Fruit fly (Drosophila melanogaster) whole organism, adult: ENCODE data around the gene CG13601.

Source experiments
- CG11617 ChIP-seq: fragments of 200-800 bp; sonication (Bioruptor generic); optimal IDR thresholded peaks from 2 replicates; lab custom pipeline; 2017; ENCODE audit warnings: mild to moderate bottlenecking, missing biosample characterization, missing genetic modification reagents, missing genetic modification characterization
- CG12768 ChIP-seq: fragments of 200-800 bp; sonication (Bioruptor generic); optimal IDR thresholded peaks from 2 replicates; lab custom pipeline; 2017; ENCODE audit warnings: missing biosample characterization, missing genetic modification characterization, mild to moderate bottlenecking, moderate library complexity, missing genetic modification reagents
- CG14711 ChIP-seq: fragments of 200-800 bp; sonication (Bioruptor generic); optimal IDR thresholded peaks from 2 replicates; lab custom pipeline; 2018; ENCODE audit warnings: missing biosample characterization, mild to moderate bottlenecking, missing genetic modification characterization, moderate library complexity
- CG1620 ChIP-seq: fragments of 200-800 bp; sonication (Bioruptor generic); optimal IDR thresholded peaks from 2 replicates; lab custom pipeline; 2016; ENCODE audit warnings: missing biosample characterization, missing genetic modification characterization
- CG33017 ChIP-seq: fragments of 200-800 bp; sonication (Bioruptor generic); optimal IDR thresholded peaks from 2 replicates; lab custom pipeline; 2018; ENCODE audit warnings: missing biosample characterization, mild to moderate bottlenecking, missing genetic modification characterization, moderate library complexity
- CG5204 ChIP-seq: fragments of 200-800 bp; sonication (Bioruptor generic); optimal IDR thresholded peaks from 2 replicates; lab custom pipeline; 2016; ENCODE audit warnings: missing biosample characterization, missing genetic modification characterization
- CG7045 ChIP-seq: fragments of 200-800 bp; sonication (Bioruptor generic); optimal IDR thresholded peaks from 2 replicates; lab custom pipeline; 2017; ENCODE audit warnings: missing biosample characterization, mild to moderate bottlenecking, missing genetic modification characterization
- CG7101 ChIP-seq: fragments of 200-800 bp; sonication (Bioruptor generic); optimal IDR thresholded peaks from 2 replicates; lab custom pipeline; 2018; ENCODE audit warnings: missing biosample characterization, mild to moderate bottlenecking, missing genetic modification characterization, moderate library complexity
- Clk ChIP-seq: fragments of 200-800 bp; sonication (Bioruptor generic); optimal IDR thresholded peaks from 2 replicates; lab custom pipeline; 2017; ENCODE audit warnings: missing biosample characterization, missing genetic modification characterization
- Crg-1 ChIP-seq: fragments of 200-800 bp; sonication (Bioruptor generic); optimal IDR thresholded peaks from 2 replicates; lab custom pipeline; 2016; ENCODE audit warnings: missing biosample characterization, missing genetic modification characterization
- Hr96 ChIP-seq: fragments of 200-800 bp; sonication (Bioruptor generic); optimal IDR thresholded peaks from 2 replicates; lab custom pipeline; 2016; ENCODE audit warnings: missing biosample characterization, missing genetic modification characterization
- Mnt ChIP-seq: fragments of 200-800 bp; sonication (Bioruptor generic); optimal IDR thresholded peaks from 2 replicates; lab custom pipeline; 2016; ENCODE audit warnings: missing biosample characterization, mild to moderate bottlenecking, missing genetic modification characterization
- bab1 ChIP-seq: fragments of 200-800 bp; sonication (Bioruptor generic); optimal IDR thresholded peaks from 3 replicates; lab custom pipeline; 2019; ENCODE audit warnings: missing biosample characterization, mild to moderate bottlenecking, missing genetic modification characterization, moderate library complexity
- cic ChIP-seq: fragments of 200-800 bp; sonication (Bioruptor generic); optimal IDR thresholded peaks from 2 replicates; lab custom pipeline; 2017; ENCODE audit warnings: missing biosample characterization, mild to moderate bottlenecking, missing genetic modification characterization, moderate library complexity
- cnc ChIP-seq, 2 experiments: fragments of >200 bp; optimal IDR thresholded peaks; 2 replicates each; lab custom pipeline; 2017
- kay ChIP-seq: fragments of 200-800 bp; sonication (Bioruptor generic); peaks from one replicate; lab custom pipeline; 2016; ENCODE audit warnings: missing biosample characterization, missing genetic modification characterization, borderline replicate concordance
- ovo ChIP-seq: fragments of 200-800 bp; sonication (Bioruptor generic); optimal IDR thresholded peaks from 2 replicates; lab custom pipeline; 2016; ENCODE audit warnings: missing biosample characterization, missing genetic modification characterization
- pad ChIP-seq: fragments of 200-800 bp; sonication (Bioruptor generic); optimal IDR thresholded peaks from 3 replicates; lab custom pipeline; 2017; ENCODE audit warnings: missing biosample characterization, missing genetic modification characterization, mild to moderate bottlenecking, moderate library complexity, missing genetic modification reagents
- tj ChIP-seq: fragments of 200-800 bp; sonication (Bioruptor generic); optimal IDR thresholded peaks from 3 replicates; lab custom pipeline; 2017; ENCODE audit warnings: missing biosample characterization, mild to moderate bottlenecking, missing genetic modification characterization, moderate library complexity
- toe ChIP-seq: fragments of 200-800 bp; sonication (Bioruptor generic); optimal IDR thresholded peaks from 2 replicates; lab custom pipeline; 2016; ENCODE audit warnings: missing biosample characterization, missing genetic modification characterization

CG13601 gene

DNA sequence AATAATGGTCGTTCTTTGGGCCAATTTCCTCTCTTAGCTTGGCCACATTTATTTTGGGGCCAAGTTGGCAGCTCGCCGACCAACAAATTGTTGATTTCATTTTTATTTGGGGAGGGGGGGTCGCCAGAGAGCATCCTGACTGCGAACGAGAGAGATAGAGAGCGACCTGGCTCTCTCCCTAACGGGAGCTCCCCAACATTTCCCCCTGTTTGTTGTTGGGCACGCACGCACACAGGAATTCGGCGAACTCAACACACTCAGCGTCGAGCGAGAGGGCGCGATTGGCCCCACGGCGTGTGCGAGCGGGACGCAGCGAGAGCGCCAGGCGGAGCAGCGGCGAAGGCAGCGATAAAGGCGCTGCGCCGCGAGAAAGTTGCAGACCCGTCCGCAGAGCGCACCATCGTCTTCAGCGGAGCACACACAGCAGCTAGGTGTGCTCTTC lies 35.4 kb upstream of the CG13601 start, which contains the start of gene CG31140:
Gene CG31140 (plus strand): TSS at position 400 of the 442 bp plus-strand sequence.
- TF ChIP-seq CG14711 (tag; lab: Kevin White, UChicago) (no peak), pad (GFP tag; lab: Kevin White, UChicago) (peak; percentile 71), Crg-1 (GFP tag; lab: Kevin White, UChicago) (no peak), cic (GFP tag; lab: Kevin White, UChicago) (no peak), Clk (GFP tag; lab: Kevin White, UChicago) (no peak), bab1 (GFP tag; lab: Kevin White, UChicago) (no peak), CG1620 (GFP tag; lab: Kevin White, UChicago) (no peak), ovo (GFP tag; lab: Kevin White, UChicago) (no peak), kay (GFP tag; lab: Kevin White, UChicago) (no peak), CG11617 (no peak), CG7101 (tag; lab: Kevin White, UChicago) (no peak), Mnt (no peak), toe (GFP tag; lab: Kevin White, UChicago) (no peak), CG12768 (GFP tag; lab: Kevin White, UChicago) (no peak), CG5204 (GFP tag; lab: Kevin White, UChicago) (no peak), Hr96 (GFP tag; lab: Kevin White, UChicago) (peak; percentile 9), cnc (optimal IDR thresholded peaks at IDR 0.05; lab: Kevin White, UChicago) (no peak), CG7045 (GFP tag; lab: Kevin White, UChicago) (peak; percentile 20)

DNA sequence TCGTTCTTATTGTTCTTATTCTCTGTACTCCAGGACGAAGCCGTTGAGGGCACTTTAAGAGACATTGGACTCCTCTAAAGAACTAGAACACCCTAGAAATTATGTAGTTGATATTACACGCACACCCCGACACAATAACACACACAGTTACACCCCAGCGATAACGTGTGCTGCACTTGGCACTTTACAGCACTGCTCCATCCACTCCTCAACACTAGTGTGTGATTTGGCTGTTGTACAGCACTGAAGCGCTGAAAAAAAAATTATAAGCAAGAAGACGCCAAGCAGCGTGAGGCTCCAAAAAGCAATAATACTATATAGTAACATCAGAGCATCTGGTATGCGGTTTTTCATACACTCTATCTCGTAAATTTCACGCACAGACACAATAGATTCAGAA lies 33.4 kb upstream of the CG13601 start:
- TF ChIP-seq Hr96 (GFP tag; lab: Kevin White, UChicago) (no peak), CG5204 (GFP tag; lab: Kevin White, UChicago) (no peak)

DNA sequence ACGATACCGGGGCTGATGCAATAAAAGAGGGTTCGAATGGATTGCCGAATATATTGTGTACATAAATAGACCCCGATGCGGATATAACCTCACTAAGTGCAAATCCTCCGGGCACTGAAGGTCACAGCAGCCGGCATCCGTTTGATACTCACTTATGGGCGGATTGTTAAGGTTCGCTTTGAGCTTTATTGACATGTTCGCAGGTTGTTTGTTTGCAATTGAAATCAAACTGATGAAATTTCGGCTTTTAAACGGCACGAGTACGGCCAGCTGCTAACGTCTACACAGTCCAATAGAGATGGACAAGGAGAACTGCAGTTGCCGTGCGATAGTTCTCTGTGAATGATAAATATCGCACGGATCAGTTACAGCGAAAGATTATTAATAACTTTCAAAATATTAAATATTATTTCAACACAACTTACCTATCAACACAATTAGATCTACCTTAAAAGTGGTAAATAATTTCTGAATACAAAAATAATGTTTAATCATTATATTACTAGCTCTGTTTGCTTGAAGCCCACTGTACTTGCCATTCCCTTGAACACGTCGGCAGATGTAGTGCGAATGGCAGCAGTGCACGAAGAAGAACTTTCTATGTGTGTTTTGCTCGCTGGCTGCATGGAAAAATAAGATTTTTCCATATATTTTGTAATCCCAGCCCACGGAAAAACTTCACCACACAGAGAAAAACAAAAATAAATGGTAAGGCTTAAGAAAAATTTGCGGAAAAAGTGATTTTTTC lies 30.8 kb upstream of the CG13601 start, which contains the start of the genes GluProRS and AP-1sigma:
Gene GluProRS (minus strand): TSS at position 301 of the 748 bp plus-strand sequence.
Gene AP-1sigma (plus strand): TSS at position 561 of the 748 bp plus-strand sequence.
- TF ChIP-seq Crg-1 (GFP tag; lab: Kevin White, UChicago) (peak; percentile 84), cic (GFP tag; lab: Kevin White, UChicago) (peak; percentile 45), CG11617 (peak; percentile 83), Clk (GFP tag; lab: Kevin White, UChicago) (peak; percentile 83), kay (GFP tag; lab: Kevin White, UChicago) (no peak), toe (GFP tag; lab: Kevin White, UChicago) (peak; percentile 93), bab1 (GFP tag; lab: Kevin White, UChicago) (peak; percentile 89), ovo (GFP tag; lab: Kevin White, UChicago) (peak; percentile 81), tj (GFP tag; lab: Kevin White, UChicago) (peak; percentile 63), Hr96 (GFP tag; lab: Kevin White, UChicago) (peak; percentile 79), CG7101 (tag; lab: Kevin White, UChicago) (peak; percentile 88), CG12768 (GFP tag; lab: Kevin White, UChicago) (peak; percentile 82), CG1620 (GFP tag; lab: Kevin White, UChicago) (peak; percentile 91), Mnt (peak; percentile 88), CG5204 (GFP tag; lab: Kevin White, UChicago) (peak; percentile 91), cnc (optimal IDR thresholded peaks at IDR 0.05; lab: Kevin White, UChicago) (no peak), CG7045 (GFP tag; lab: Kevin White, UChicago) (peak; percentile 83), pad (GFP tag; lab: Kevin White, UChicago) (peak; percentile 72), CG33017 (tag; lab: Kevin White, UChicago) (peak; percentile 73), CG14711 (tag; lab: Kevin White, UChicago) (peak; percentile 85)

- TF ChIP-seq bab1 (GFP tag; lab: Kevin White, UChicago) (no peak), Mnt (no peak), pad (GFP tag; lab: Kevin White, UChicago) (no peak), CG7101 (tag; lab: Kevin White, UChicago) (no peak), tj (GFP tag; lab: Kevin White, UChicago) (no peak), ovo (GFP tag; lab: Kevin White, UChicago) (no peak), CG7045 (GFP tag; lab: Kevin White, UChicago) (no peak), Hr96 (GFP tag; lab: Kevin White, UChicago) (no peak), CG5204 (GFP tag; lab: Kevin White, UChicago) (no peak), cnc (optimal IDR thresholded peaks at IDR 0.05; lab: Kevin White, UChicago) (no peak), CG33017 (tag; lab: Kevin White, UChicago) (no peak), CG1620 (GFP tag; lab: Kevin White, UChicago) (no peak), CG14711 (tag; lab: Kevin White, UChicago) (no peak), Clk (GFP tag; lab: Kevin White, UChicago) (no peak), toe (GFP tag; lab: Kevin White, UChicago) (no peak)
Measured at dm6 chr3R:23955380-23955779, 27.9 kb upstream of the CG13601 start.
